Worm (Caenorhabditis elegans) whole organism, L4 larva: ENCODE data around the gene ttr-3.

ENCODE experiments used
- F26F4.8 ChIP-seq: fragments of 200-800 bp; sonication (Bioruptor generic); conservative IDR thresholded peaks from 2 replicates; pipeline ENCODE4 v1.3.6; 2022; ENCODE audit warnings: missing genetic modification characterization, missing compliant biosample characterization
- ZK337.2 ChIP-seq: fragments of 200-800 bp; sonication (Bioruptor generic); IDR thresholded peaks from 2 replicates; pipeline ENCODE4 v1.3.6; 2022; ENCODE audit warnings: missing genetic modification reagents, missing genetic modification characterization, missing compliant biosample characterization
- dmd-8 ChIP-seq: fragments of 200-800 bp; sonication (Bioruptor generic); IDR thresholded peaks from 2 replicates; pipeline ENCODE4 v1.3.6; 2022; ENCODE audit warnings: missing genetic modification characterization, missing compliant biosample characterization
- egl-27 ChIP-seq: sonication (generic microtip); optimal IDR thresholded peaks from 3 replicates; lab custom pipeline; 2017; ENCODE audit warnings: missing biosample characterization, missing genetic modification reagents, missing genetic modification characterization
- hmg-1.1 ChIP-seq: fragments of 200-800 bp; sonication (Bioruptor generic); IDR thresholded peaks from 2 replicates; pipeline ENCODE4 v1.3.6; 2022; ENCODE audit warnings: missing genetic modification reagents, missing genetic modification characterization, missing compliant biosample characterization
- mep-1 ChIP-seq: fragments of 150-350 bp; sonication (generic microtip); optimal IDR thresholded peaks from 3 replicates; lab custom pipeline; 2014; ENCODE audit warnings: missing biosample characterization, missing genetic modification characterization
- nhr-102 ChIP-seq: sonication (generic microtip); optimal IDR thresholded peaks from 2 replicates; lab custom pipeline; 2016; ENCODE audit warnings: mild to moderate bottlenecking, missing genetic modification characterization, moderate library complexity, missing compliant biosample characterization
- nhr-11 ChIP-seq: fragments of 150-350 bp; optimal IDR thresholded peaks from 2 replicates; lab custom pipeline; 2014; ENCODE audit warnings: missing biosample characterization, missing genetic modification characterization
- nhr-76 ChIP-seq: fragments of 150-350 bp; optimal IDR thresholded peaks from 2 replicates; lab custom pipeline; 2014; ENCODE audit warnings: missing biosample characterization, missing genetic modification characterization
- spr-3 ChIP-seq: fragments of 200-800 bp; sonication (Bioruptor generic); optimal IDR thresholded peaks from 2 replicates; lab custom pipeline; 2018; ENCODE audit warnings: mild to moderate bottlenecking, missing genetic modification characterization, missing compliant biosample characterization

ce11 chrIII:9910608-9911479, 15.7 kb downstream of the ttr-3 start, which contains the start of the genes cyld-1 and F40F12.9:
- TF ChIP-seq hmg-1.1 (no peak), ZK337.2 (GFP tag; lab: Robert Waterston, UW) (no peak), dmd-8 (GFP tag; lab: Robert Waterston, UW) (no peak), spr-3 (no peak), egl-27 (tag; lab: Kevin White, UChicago) (no peak), F26F4.8 (GFP tag; lab: Robert Waterston, UW) (no peak), nhr-76 (tag; lab: Kevin White, UChicago) (no peak), nhr-11 (no peak), mep-1 (no peak), nhr-102 (tag; lab: Kevin White, UChicago) (no peak)
